Worm (Caenorhabditis elegans) whole organism, L4/young adult: Measurements from ENCODE around the gene cpg-8.

ENCODE experiments used
- W03F9.2 ChIP-seq: fragments of 150-350 bp; optimal IDR thresholded peaks from 2 replicates; lab custom pipeline; 2014; ENCODE audit warnings: missing biosample characterization, missing genetic modification characterization
- dao-5 ChIP-seq: sonication (generic microtip); optimal IDR thresholded peaks from 2 replicates; lab custom pipeline; 2016; ENCODE audit warnings: missing genotype, missing genetic modification characterization, moderate library complexity, missing compliant biosample characterization
- him-1 ChIP-seq: sonication (generic microtip); optimal IDR thresholded peaks from 2 replicates; lab custom pipeline; 2016; ENCODE audit warnings: missing genotype, missing genetic modification reagents, missing genetic modification characterization, missing compliant biosample characterization

ce11 chrV:4649649-4650384 is 42.4 kb downstream of the cpg-8 start:
- no peak for TF ChIP-seq him-1 (tag; lab: Kevin White, UChicago)
- TF ChIP-seq dao-5 (tag; lab: Kevin White, UChicago) = no peak
- TF ChIP-seq W03F9.2 = no peak
